Worm (Caenorhabditis elegans) whole organism, young adult: ENCODE data around the gene C18G1.7.

Experiments used
- B0261.1 ChIP-seq: sonication (generic microtip); optimal IDR thresholded peaks from 2 replicates; lab custom pipeline; 2016; ENCODE audit warnings: mild to moderate bottlenecking, missing genetic modification characterization, moderate library complexity, missing compliant biosample characterization
- B0336.3 ChIP-seq: fragments of 200-800 bp; sonication (Bioruptor generic); IDR thresholded peaks from 2 replicates; pipeline ENCODE4 v1.3.6; 2022; ENCODE audit warnings: missing genetic modification characterization, missing compliant biosample characterization
- F10E7.11 ChIP-seq: sonication (generic microtip); optimal IDR thresholded peaks from 2 replicates; lab custom pipeline; 2017; ENCODE audit warnings: mild to moderate bottlenecking, missing genetic modification characterization, moderate library complexity, missing compliant biosample characterization
- F57A8.1 ChIP-seq: fragments of 200-800 bp; sonication (Bioruptor generic); optimal IDR thresholded peaks from 2 replicates; lab custom pipeline; 2018; ENCODE audit warnings: mild to moderate bottlenecking, missing genetic modification characterization, moderate library complexity, missing compliant biosample characterization
- Y56A3A.18 ChIP-seq: fragments of 200-800 bp; sonication (Bioruptor generic); IDR thresholded peaks from 2 replicates; pipeline ENCODE4 v1.3.6; 2022; ENCODE audit warnings: missing genetic modification reagents, missing genetic modification characterization, missing compliant biosample characterization
- Y79H2A.3 ChIP-seq: fragments of 200-800 bp; sonication (Bioruptor generic); conservative IDR thresholded peaks from 2 replicates; pipeline ENCODE4 v1.3.6; 2022; ENCODE audit warnings: missing genetic modification reagents, missing genetic modification characterization, missing compliant biosample characterization
- akir-1 ChIP-seq: fragments of 200-800 bp; sonication (Bioruptor generic); optimal IDR thresholded peaks from 2 replicates; lab custom pipeline; 2018; ENCODE audit warnings: mild to moderate bottlenecking, missing genetic modification characterization, moderate library complexity, missing compliant biosample characterization
- aptf-2 ChIP-seq: fragments of 200-800 bp; sonication (Bioruptor generic); conservative IDR thresholded peaks from 2 replicates; pipeline ENCODE4 v1.3.6; 2022; ENCODE audit warnings: missing genetic modification reagents, missing genetic modification characterization, missing compliant biosample characterization
- bed-1 ChIP-seq: fragments of 200-800 bp; sonication (Bioruptor generic); IDR thresholded peaks from 2 replicates; pipeline ENCODE4 v1.3.6; 2022; ENCODE audit warnings: missing genetic modification reagents, missing genetic modification characterization, missing compliant biosample characterization
- ceh-79 ChIP-seq: sonication (generic microtip); optimal IDR thresholded peaks from 2 replicates; lab custom pipeline; 2017; ENCODE audit warnings: mild to moderate bottlenecking, missing genetic modification characterization, missing compliant biosample characterization
- ceh-91 ChIP-seq: fragments of 200-800 bp; sonication (Bioruptor generic); IDR thresholded peaks from 2 replicates; pipeline ENCODE4 v1.3.6; 2022; ENCODE audit warnings: missing genetic modification reagents, missing genetic modification characterization, missing compliant biosample characterization
- chd-7 ChIP-seq: sonication (generic microtip); optimal IDR thresholded peaks from 2 replicates; lab custom pipeline; 2016; ENCODE audit warnings: mild to moderate bottlenecking, missing genetic modification characterization, moderate library complexity, missing compliant biosample characterization
- dpff-1 ChIP-seq: sonication (generic microtip); optimal IDR thresholded peaks from 2 replicates; lab custom pipeline; 2017; ENCODE audit warnings: mild to moderate bottlenecking, missing genetic modification characterization, missing compliant biosample characterization
- efl-1 ChIP-seq: fragments of 150-350 bp; optimal IDR thresholded peaks from 2 replicates; lab custom pipeline; 2014; ENCODE audit warnings: missing biosample characterization, missing genetic modification reagents, missing genetic modification characterization
- egl-18 ChIP-seq: fragments of 200-800 bp; sonication (Bioruptor generic); IDR thresholded peaks from 2 replicates; pipeline ENCODE4 v1.3.6; 2022; ENCODE audit warnings: missing genetic modification reagents, missing genetic modification characterization, missing compliant biosample characterization
- ets-4 ChIP-seq: fragments of 200-800 bp; sonication (Bioruptor generic); optimal IDR thresholded peaks from 2 replicates; lab custom pipeline; 2018; ENCODE audit warnings: mild to moderate bottlenecking, missing genetic modification characterization, missing compliant biosample characterization
- gei-17 ChIP-seq: fragments of 200-800 bp; sonication (Bioruptor generic); optimal IDR thresholded peaks from 2 replicates; lab custom pipeline; 2018; ENCODE audit warnings: mild to moderate bottlenecking, missing genetic modification characterization, missing compliant biosample characterization
- hlh-12 ChIP-seq: sonication (generic microtip); optimal IDR thresholded peaks from 2 replicates; lab custom pipeline; 2016; ENCODE audit warnings: missing genetic modification characterization, missing compliant biosample characterization
- hmg-1.2 ChIP-seq: fragments of 200-800 bp; sonication (Bioruptor generic); IDR thresholded peaks from 2 replicates; pipeline ENCODE4 v1.3.6; 2022; ENCODE audit warnings: missing genetic modification reagents, missing genetic modification characterization, missing compliant biosample characterization
- hsf-1 ChIP-seq: fragments of 200-800 bp; sonication (Bioruptor generic); IDR thresholded peaks from 2 replicates; pipeline ENCODE4 v1.3.6; 2022; ENCODE audit warnings: missing genetic modification reagents, missing genetic modification characterization, missing compliant biosample characterization
- lag-1 ChIP-seq: fragments of 200-800 bp; sonication (Bioruptor generic); IDR thresholded peaks from 2 replicates; pipeline ENCODE4 v1.3.6; 2022; ENCODE audit warnings: missing genetic modification reagents, missing genetic modification characterization, missing compliant biosample characterization
- let-526 ChIP-seq: fragments of 200-800 bp; sonication (Bioruptor generic); IDR thresholded peaks from 2 replicates; pipeline ENCODE4 v1.3.6; 2022; ENCODE audit warnings: missing genetic modification reagents, missing genetic modification characterization, missing compliant biosample characterization
- let-607 ChIP-seq, 2 experiments: fragments of 200-800 bp in 1 of 2; sonication (Bioruptor generic) in 1 of 2; sonication (generic microtip) in 1 of 2; optimal IDR thresholded peaks; 2 replicates each; lab custom pipeline; 2016 to 2018; ENCODE audit warnings: mild to moderate bottlenecking in 2 of 2, missing compliant biosample characterization in 2 of 2, missing genetic modification characterization in 2 of 2, moderate library complexity in 2 of 2, missing genotype in 1 of 2
- lin-26 ChIP-seq: fragments of 200-800 bp; sonication (Bioruptor generic); IDR thresholded peaks from 2 replicates; pipeline ENCODE4 v1.3.6; 2022; ENCODE audit warnings: missing genetic modification reagents, missing genetic modification characterization, missing compliant biosample characterization
- lin-35 ChIP-seq, 3 experiments: fragments of 150-350 bp in 2 of 3; sonication (generic microtip) in 1 of 3; optimal IDR thresholded peaks; 2 replicates each; lab custom pipeline; 2014 to 2018; ENCODE audit warnings: missing biosample characterization in 3 of 3, missing genetic modification characterization in 3 of 3, missing genetic modification reagents in 3 of 3
- lin-40 ChIP-seq: sonication (generic microtip); optimal IDR thresholded peaks from 2 replicates; lab custom pipeline; 2016; ENCODE audit warnings: missing genetic modification characterization, mild to moderate bottlenecking, missing compliant biosample characterization, missing genotype, missing genetic modification reagents
- lin-54 ChIP-seq: fragments of 200-800 bp; sonication (Bioruptor generic); optimal IDR thresholded peaks from 2 replicates; lab custom pipeline; 2018; ENCODE audit warnings: mild to moderate bottlenecking, missing genetic modification characterization, missing compliant biosample characterization
- madf-8 ChIP-seq: fragments of 200-800 bp; sonication (Bioruptor generic); conservative IDR thresholded peaks from 2 replicates; pipeline ENCODE4 v1.3.6; 2022; ENCODE audit warnings: missing genetic modification reagents, missing genetic modification characterization, missing compliant biosample characterization
- mes-4 ChIP-seq: sonication (generic microtip); optimal IDR thresholded peaks from 2 replicates; lab custom pipeline; 2016; ENCODE audit warnings: missing genotype, missing genetic modification characterization, missing compliant biosample characterization
- nfya-1 ChIP-seq: sonication (generic microtip); optimal IDR thresholded peaks from 2 replicates; lab custom pipeline; 2017; ENCODE audit warnings: antibody characterized with exemption, missing compliant biosample characterization, missing genetic modification characterization, borderline replicate concordance; ENCODE audit not compliant: insufficient read depth
- nfyb-1 ChIP-seq: fragments of 200-800 bp; sonication (Bioruptor generic); IDR thresholded peaks from 2 replicates; pipeline ENCODE4 v1.3.6; 2022; ENCODE audit warnings: missing genetic modification reagents, missing genetic modification characterization, missing compliant biosample characterization
- nhr-80 ChIP-seq: sonication (generic microtip); optimal IDR thresholded peaks from 2 replicates; lab custom pipeline; 2016; ENCODE audit warnings: missing genetic modification characterization, missing compliant biosample characterization
- nhr-90 ChIP-seq: sonication (generic microtip); optimal IDR thresholded peaks from 2 replicates; lab custom pipeline; 2016; ENCODE audit warnings: missing genotype, mild to moderate bottlenecking, missing genetic modification characterization, missing compliant biosample characterization
- pha-4 ChIP-seq: fragments of 150-350 bp; sonication (generic microtip); optimal IDR thresholded peaks from 2 replicates; lab custom pipeline; 2014; ENCODE audit warnings: missing biosample characterization, missing genetic modification reagents, missing genetic modification characterization
- repo-1 ChIP-seq: sonication (generic microtip); optimal IDR thresholded peaks from 2 replicates; lab custom pipeline; 2017; ENCODE audit warnings: mild to moderate bottlenecking, missing genetic modification characterization, missing compliant biosample characterization
- snpc-1.3 ChIP-seq: sonication (generic microtip); optimal IDR thresholded peaks from 2 replicates; lab custom pipeline; 2017; ENCODE audit warnings: missing genetic modification characterization, mild to moderate bottlenecking, missing compliant biosample characterization, antibody characterized with exemption, moderate library complexity, missing genotype, missing genetic modification reagents; ENCODE audit not compliant: insufficient read depth
- tbp1 ChIP-seq: fragments of 200-800 bp; sonication (Bioruptor generic); optimal IDR thresholded peaks from 2 replicates; lab custom pipeline; 2018; ENCODE audit warnings: mild to moderate bottlenecking, missing genetic modification characterization, missing compliant biosample characterization
- zfh-2 ChIP-seq: fragments of 200-800 bp; sonication (Bioruptor generic); conservative IDR thresholded peaks from 2 replicates; pipeline ENCODE4 v1.3.6; 2022; ENCODE audit warnings: missing genetic modification reagents, missing genetic modification characterization, missing compliant biosample characterization
- ztf-25 ChIP-seq: fragments of 200-800 bp; sonication (Bioruptor generic); IDR thresholded peaks from 2 replicates; pipeline ENCODE4 v1.3.6; 2022; ENCODE audit warnings: missing genetic modification reagents, missing genetic modification characterization, missing compliant biosample characterization
- ztf-3 ChIP-seq: fragments of 200-800 bp; sonication (Bioruptor generic); optimal IDR thresholded peaks from 2 replicates; lab custom pipeline; 2018; ENCODE audit warnings: mild to moderate bottlenecking, missing genetic modification characterization, missing compliant biosample characterization
- ztf-6 ChIP-seq: fragments of 200-800 bp; sonication (Bioruptor generic); IDR thresholded peaks from 2 replicates; pipeline ENCODE4 v1.3.6; 2022; ENCODE audit warnings: missing genetic modification reagents, missing genetic modification characterization, missing compliant biosample characterization

Gene C18G1.7

ce11 chrV:4754123-4754522, 8.8 kb downstream of the C18G1.7 start, which contains the start of gene hil-4 (continued):
- TF ChIP-seq akir-1 (GFP tag; lab: Kevin White, UChicago): no peak
- no peak for TF ChIP-seq zfh-2 (GFP tag; lab: Robert Waterston, UW)
- TF ChIP-seq ets-4 (GFP tag; lab: Kevin White, UChicago): no peak
- TF ChIP-seq madf-8: peak; percentile 86
- no peak for TF ChIP-seq B0261.1 (tag; lab: Kevin White, UChicago)
- TF ChIP-seq lag-1 (GFP tag; lab: Robert Waterston, UW): no peak
- TF ChIP-seq lin-26 (GFP tag; lab: Robert Waterston, UW): no peak
- peak; percentile 45; the same call in 1 of the 2 replicates for TF ChIP-seq hmg-1.2 (GFP tag; lab: Robert Waterston, UW)
- TF ChIP-seq egl-18 (GFP tag; lab: Robert Waterston, UW): no peak
- TF ChIP-seq F10E7.11 (tag; lab: Kevin White, UChicago): no peak
- no peak for TF ChIP-seq let-607 (tag; optimal IDR thresholded peaks at IDR 0.05; lab: Kevin White, UChicago)
- TF ChIP-seq lin-54 (GFP tag; lab: Kevin White, UChicago): peak; percentile 53
- no peak for TF ChIP-seq nfya-1
- peak; percentile 51; the same call in 1 of the 2 replicates for TF ChIP-seq Y79H2A.3 (GFP tag; lab: Robert Waterston, UW)
- TF ChIP-seq lin-40 (tag; lab: Kevin White, UChicago): no peak
- TF ChIP-seq ztf-25 (GFP tag; lab: Robert Waterston, UW): no peak
- no peak for TF ChIP-seq F57A8.1 (GFP tag; lab: Kevin White, UChicago)
- no peak for TF ChIP-seq nhr-90 (tag; lab: Kevin White, UChicago)
- TF ChIP-seq gei-17: no peak
- no peak for TF ChIP-seq chd-7
- no peak for TF ChIP-seq ztf-3 (GFP tag; lab: Kevin White, UChicago)
- no peak for TF ChIP-seq bed-1 (GFP tag; lab: Robert Waterston, UW)
- TF ChIP-seq hlh-12: no peak
- no peak for TF ChIP-seq ceh-79
- 0 out of 2 replicates have a peak, but pooled peaks have one; percentile 37 for TF ChIP-seq let-526 (GFP tag; lab: Robert Waterston, UW)
- peak; percentile 69 for TF ChIP-seq tbp1 (GFP tag; lab: Kevin White, UChicago)
- 0 out of 2 replicates have a peak, but pooled peaks have one; percentile 49 for TF ChIP-seq ztf-6
- no peak for TF ChIP-seq nhr-80
- peak; percentile 86 for TF ChIP-seq ceh-91
- TF ChIP-seq aptf-2: 0 out of 2 replicates have a peak, but pooled peaks have one; percentile 46
- TF ChIP-seq Y56A3A.18 (GFP tag; lab: Robert Waterston, UW): no peak
- no peak for TF ChIP-seq repo-1 (tag; lab: Kevin White, UChicago)
- TF ChIP-seq dpff-1: no peak
- TF ChIP-seq B0336.3 (GFP tag; lab: Robert Waterston, UW): no peak
- no peak for TF ChIP-seq mes-4
- no peak for TF ChIP-seq nfyb-1
- TF ChIP-seq pha-4: no peak
- peak; percentile 78 for TF ChIP-seq hsf-1
- TF ChIP-seq snpc-1.3: no peak
- peak; percentile 91 for TF ChIP-seq efl-1 (GFP tag; lab: Kevin White, UChicago)
- peak in 1 of 3 experiments; percentile 16 for TF ChIP-seq lin-35 (GFP tag; optimal IDR thresholded peaks at IDR 0.05; lab: Kevin White, UChicago)
